Worm (Caenorhabditis elegans): ENCODE measurements around the gene gpa-1.

DNA sequence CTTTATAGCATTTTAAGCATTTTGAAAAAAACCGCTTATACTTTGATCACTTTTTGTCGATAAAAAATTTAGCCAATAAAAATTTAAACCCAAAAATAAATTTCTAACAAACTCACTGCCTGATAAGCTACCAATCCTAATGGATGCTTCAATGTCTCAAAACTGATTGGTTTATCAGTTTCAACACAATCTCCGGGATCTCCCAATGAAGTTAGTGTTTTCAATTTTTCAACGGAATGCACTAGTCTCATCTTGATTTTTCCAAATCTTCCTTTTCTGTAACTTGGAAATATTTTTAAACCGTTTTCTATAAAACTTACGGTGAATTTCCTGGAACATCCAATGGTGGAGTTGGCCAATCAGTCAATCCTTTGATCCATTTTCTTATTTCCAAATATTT is 46.2 kb upstream of the gpa-1 start:
- no peak for TF ChIP-seq elt-2 (tag; optimal IDR thresholded peaks at IDR 0.05)
- TF ChIP-seq nhr-237 (tag; optimal IDR thresholded peaks at IDR 0.05) = no peak
- TF ChIP-seq nhr-28 (tag; optimal IDR thresholded peaks at IDR 0.05) = no peak
- no peak for TF ChIP-seq unc-130 (tag; optimal IDR thresholded peaks at IDR 0.05)
- no peak for TF ChIP-seq snpc-4 (tag; optimal IDR thresholded peaks at IDR 0.05)
- TF ChIP-seq C04F5.9 (tag; optimal IDR thresholded peaks at IDR 0.05) = no peak
- no peak for TF ChIP-seq vab-15 (tag; optimal IDR thresholded peaks at IDR 0.05)
- no peak for TF ChIP-seq zag-1 (tag; optimal IDR thresholded peaks at IDR 0.05)
- TF ChIP-seq aly-2 (tag; optimal IDR thresholded peaks at IDR 0.05) = no peak
- TF ChIP-seq nhr-76 (tag; optimal IDR thresholded peaks at IDR 0.05) = no peak

Data from whole organism, L1 larva.